Worm (Caenorhabditis elegans): ENCODE data around the gene W06H8.2.

W06H8.2 gene

ce11 chrV:6228400-6228895, 21.9 kb downstream of the W06H8.2 start:
- TF ChIP-seq zag-1 (tag; optimal IDR thresholded peaks at IDR 0.05) (peak; percentile 33), ama-1 (optimal IDR thresholded peaks at IDR 0.05) (peak; percentile 88), unc-62 (GFP tag; optimal IDR thresholded peaks at IDR 0.05) (no peak), ztf-4 (tag; optimal IDR thresholded peaks at IDR 0.05) (no peak), F16B12.6 (tag; optimal IDR thresholded peaks at IDR 0.05) (no peak), ceh-8 (GFP tag; optimal IDR thresholded peaks at IDR 0.05) (no peak), ceh-88 (GFP tag; IDR thresholded peaks at IDR 0.05) (0 out of 2 replicates have a peak, but pooled peaks have one; percentile 26), elt-3 (tag; optimal IDR thresholded peaks at IDR 0.05) (peak in 2 of 6 experiments; percentile 11 to 46), alr-1 (tag; optimal IDR thresholded peaks at IDR 0.05; ENCODE audit: borderline replicate concordance) (no peak), sup-37 (GFP tag; optimal IDR thresholded peaks at IDR 0.05) (no peak), Y116A8C.19 (tag; optimal IDR thresholded peaks at IDR 0.05; ENCODE audit: borderline replicate concordance) (no peak), ets-5 (GFP tag; IDR thresholded peaks at IDR 0.05) (no peak), nhr-28 (tag; optimal IDR thresholded peaks at IDR 0.05) (no peak), pqm-1 (tag; optimal IDR thresholded peaks at IDR 0.05) (no peak), pag-3 (tag; optimal IDR thresholded peaks at IDR 0.05; ENCODE audit: borderline replicate concordance, insufficient read depth) (peak; percentile 66), lin-35 (GFP tag; optimal IDR thresholded peaks at IDR 0.05) (peak in 1 of 2 experiments; percentile 27), ceh-82 (tag; optimal IDR thresholded peaks at IDR 0.05) (peak in 1 of 3 experiments; percentile 31), dpl-1 (GFP tag; optimal IDR thresholded peaks at IDR 0.05) (peak in 2 of 3 experiments; percentile 5), fkh-4 (tag; optimal IDR thresholded peaks at IDR 0.05; ENCODE audit: borderline replicate concordance) (no peak), zip-4 (GFP tag; optimal IDR thresholded peaks at IDR 0.05) (no peak), nhr-84 (tag; optimal IDR thresholded peaks at IDR 0.05) (no peak), C34B4.2 (tag; optimal IDR thresholded peaks at IDR 0.05) (no peak), C16A3.4 (tag; optimal IDR thresholded peaks at IDR 0.05) (no peak), tbx-2 (tag; optimal IDR thresholded peaks at IDR 0.05) (peak; percentile 67), efl-3 (GFP tag; optimal IDR thresholded peaks at IDR 0.05) (no peak), nhr-20 (tag; optimal IDR thresholded peaks at IDR 0.05) (peak; percentile 61), lin-14 (GFP tag; optimal IDR thresholded peaks at IDR 0.05) (peak; percentile 77), nhr-12 (tag; optimal IDR thresholded peaks at IDR 0.05) (no peak), nhr-77 (tag; optimal IDR thresholded peaks at IDR 0.05) (no peak), lin-39 (tag; optimal IDR thresholded peaks at IDR 0.05) (no peak), lin-15B (tag; optimal IDR thresholded peaks at IDR 0.05) (no peak), rnt-1 (tag; optimal IDR thresholded peaks at IDR 0.05) (peak; percentile 36), nhr-19 (GFP tag; conservative IDR thresholded peaks at IDR 0.05) (peak; percentile 36), skn-1 (tag; optimal IDR thresholded peaks at IDR 0.05) (peak; percentile 36), pax-3 (tag; optimal IDR thresholded peaks at IDR 0.05) (no peak), unc-86 (tag; optimal IDR thresholded peaks at IDR 0.05) (peak; percentile 42), lir-3 (tag; optimal IDR thresholded peaks at IDR 0.05; ENCODE audit: poor library complexity) (no peak), snu-23 (GFP tag; optimal IDR thresholded peaks at IDR 0.05) (peak; percentile 61), mep-1 (tag; optimal IDR thresholded peaks at IDR 0.05) (peak; percentile 51), mef-2 (tag; optimal IDR thresholded peaks at IDR 0.05) (no peak), unc-30 (tag; optimal IDR thresholded peaks at IDR 0.05) (no peak), elt-2 (tag; optimal IDR thresholded peaks at IDR 0.05) (peak; percentile 5), nhr-47 (tag; optimal IDR thresholded peaks at IDR 0.05) (peak; percentile 16), blmp-1 (tag; optimal IDR thresholded peaks at IDR 0.05) (peak; percentile 46), vab-15 (tag; optimal IDR thresholded peaks at IDR 0.05) (no peak), ztf-11 (tag; optimal IDR thresholded peaks at IDR 0.05) (peak in 1 of 2 experiments; percentile 61), hlh-4 (tag; optimal IDR thresholded peaks at IDR 0.05) (no peak), ces-1 (GFP tag; optimal IDR thresholded peaks at IDR 0.05) (no peak), aha-1 (tag; optimal IDR thresholded peaks at IDR 0.05) (no peak), nhr-90 (tag; optimal IDR thresholded peaks at IDR 0.05; ENCODE audit: poor library complexity) (peak; percentile 11), fkh-8 (tag; optimal IDR thresholded peaks at IDR 0.05) (no peak), grh-1 (GFP tag; IDR thresholded peaks at IDR 0.05) (peak; percentile 52; the same call in 1 of the 2 replicates)
